Worm (Caenorhabditis elegans) whole organism, young adult: Measurements from ENCODE around the gene C36A4.4.
"Not testable (repeated sequence)": the region's sequence is repeated elsewhere in the genome, so short reads cannot be mapped to it uniquely, and the experiment has no call there.

Experiments used
- F22D6.2 ChIP-seq: sonication (generic microtip); optimal IDR thresholded peaks from 2 replicates; lab custom pipeline; 2016; ENCODE audit warnings: mild to moderate bottlenecking, missing genetic modification characterization, missing compliant biosample characterization
- F52B5.7 ChIP-seq: sonication (generic microtip); optimal IDR thresholded peaks from 2 replicates; lab custom pipeline; 2016; ENCODE audit warnings: mild to moderate bottlenecking, missing genetic modification characterization, missing compliant biosample characterization
- F55B11.4 ChIP-seq: sonication (generic microtip); optimal IDR thresholded peaks from 2 replicates; lab custom pipeline; 2016; ENCODE audit warnings: missing compliant biosample characterization, missing genetic modification characterization, borderline replicate concordance; ENCODE audit not compliant: insufficient read depth
- K11D2.4 ChIP-seq: fragments of 200-800 bp; sonication (Bioruptor generic); IDR thresholded peaks from 2 replicates; pipeline ENCODE4 v1.3.6; 2022; ENCODE audit warnings: missing genetic modification reagents, missing genetic modification characterization, missing compliant biosample characterization
- ZK185.1 ChIP-seq: sonication (generic microtip); optimal IDR thresholded peaks from 2 replicates; lab custom pipeline; 2016; ENCODE audit warnings: mild to moderate bottlenecking, missing genetic modification characterization, missing compliant biosample characterization; ENCODE audit not compliant: poor library complexity, severe bottlenecking
- akir-1 ChIP-seq: fragments of 200-800 bp; sonication (Bioruptor generic); optimal IDR thresholded peaks from 2 replicates; lab custom pipeline; 2018; ENCODE audit warnings: mild to moderate bottlenecking, missing genetic modification characterization, moderate library complexity, missing compliant biosample characterization
- aptf-2 ChIP-seq: fragments of 200-800 bp; sonication (Bioruptor generic); conservative IDR thresholded peaks from 2 replicates; pipeline ENCODE4 v1.3.6; 2022; ENCODE audit warnings: missing genetic modification reagents, missing genetic modification characterization, missing compliant biosample characterization
- attf-3 ChIP-seq: fragments of 200-800 bp; sonication (Bioruptor generic); conservative IDR thresholded peaks from 2 replicates; pipeline ENCODE4 v1.3.6; 2022; ENCODE audit warnings: missing genetic modification reagents, missing genetic modification characterization, missing compliant biosample characterization
- attf-5 ChIP-seq: fragments of 200-800 bp; sonication (Bioruptor generic); optimal IDR thresholded peaks from 2 replicates; lab custom pipeline; 2018; ENCODE audit warnings: mild to moderate bottlenecking, missing genetic modification characterization, missing compliant biosample characterization
- bed-1 ChIP-seq: fragments of 200-800 bp; sonication (Bioruptor generic); IDR thresholded peaks from 2 replicates; pipeline ENCODE4 v1.3.6; 2022; ENCODE audit warnings: missing genetic modification reagents, missing genetic modification characterization, missing compliant biosample characterization
- cebp-1 ChIP-seq, 2 experiments: fragments of 200-800 bp in 1 of 2; sonication (Bioruptor generic) in 1 of 2; sonication (generic microtip) in 1 of 2; IDR thresholded peaks in 1 of 2; optimal IDR thresholded peaks in 1 of 2; 2 replicates each; pipeline versions ENCODE4 v1.3.6 to Lab custom; 2017 to 2022; ENCODE audit warnings: missing compliant biosample characterization in 2 of 2, missing genetic modification characterization in 2 of 2, mild to moderate bottlenecking in 1 of 2, missing genetic modification reagents in 1 of 2, moderate library complexity in 1 of 2
- cebp-2 ChIP-seq: fragments of 200-800 bp; sonication (Bioruptor generic); IDR thresholded peaks from 2 replicates; pipeline ENCODE4 v1.3.6; 2022; ENCODE audit warnings: missing genetic modification characterization, missing compliant biosample characterization
- ceh-58 ChIP-seq: fragments of 200-800 bp; sonication (Bioruptor generic); IDR thresholded peaks from 2 replicates; pipeline ENCODE4 v1.3.6; 2022; ENCODE audit warnings: missing genetic modification characterization, missing compliant biosample characterization
- ceh-79 ChIP-seq: sonication (generic microtip); optimal IDR thresholded peaks from 2 replicates; lab custom pipeline; 2017; ENCODE audit warnings: mild to moderate bottlenecking, missing genetic modification characterization, missing compliant biosample characterization
- egrh-3 ChIP-seq: fragments of 200-800 bp; sonication (Bioruptor generic); IDR thresholded peaks from 2 replicates; pipeline ENCODE4 v1.3.6; 2022; ENCODE audit warnings: missing genetic modification reagents, missing genetic modification characterization, missing compliant biosample characterization
- hmg-1.2 ChIP-seq: fragments of 200-800 bp; sonication (Bioruptor generic); IDR thresholded peaks from 2 replicates; pipeline ENCODE4 v1.3.6; 2022; ENCODE audit warnings: missing genetic modification reagents, missing genetic modification characterization, missing compliant biosample characterization
- lag-1 ChIP-seq: fragments of 200-800 bp; sonication (Bioruptor generic); IDR thresholded peaks from 2 replicates; pipeline ENCODE4 v1.3.6; 2022; ENCODE audit warnings: missing genetic modification reagents, missing genetic modification characterization, missing compliant biosample characterization
- let-526 ChIP-seq: fragments of 200-800 bp; sonication (Bioruptor generic); IDR thresholded peaks from 2 replicates; pipeline ENCODE4 v1.3.6; 2022; ENCODE audit warnings: missing genetic modification reagents, missing genetic modification characterization, missing compliant biosample characterization
- lin-40 ChIP-seq: sonication (generic microtip); optimal IDR thresholded peaks from 2 replicates; lab custom pipeline; 2016; ENCODE audit warnings: missing genetic modification characterization, mild to moderate bottlenecking, missing compliant biosample characterization, missing genotype, missing genetic modification reagents
- nhr-80 ChIP-seq: sonication (generic microtip); optimal IDR thresholded peaks from 2 replicates; lab custom pipeline; 2016; ENCODE audit warnings: missing genetic modification characterization, missing compliant biosample characterization
- rpc-1 ChIP-seq, 2 experiments: fragments of 150-350 bp in 1 of 2; sonication (generic microtip) in 1 of 2; optimal IDR thresholded peaks; 2 replicates each; lab custom pipeline; 2014 to 2018; ENCODE audit warnings: missing biosample characterization in 1 of 2, missing genetic modification characterization in 1 of 2, missing genetic modification reagents in 1 of 2, missing genotype in 1 of 2
- sea-2 ChIP-seq: fragments of 200-800 bp; sonication (Bioruptor generic); IDR thresholded peaks from 2 replicates; pipeline ENCODE4 v1.3.6; 2022; ENCODE audit warnings: missing genetic modification characterization, missing compliant biosample characterization
- snpc-3.4 ChIP-seq: sonication (generic microtip); optimal IDR thresholded peaks from 2 replicates; lab custom pipeline; 2017; ENCODE audit warnings: missing genetic modification characterization, mild to moderate bottlenecking, missing compliant biosample characterization, antibody characterized with exemption, moderate library complexity, missing genotype, missing genetic modification reagents
- unc-62 ChIP-seq: fragments of 150-350 bp; optimal IDR thresholded peaks from 2 replicates; lab custom pipeline; 2014; ENCODE audit warnings: missing biosample characterization, missing genetic modification reagents, missing genetic modification characterization
- xnd-1 ChIP-seq: sonication (generic microtip); optimal IDR thresholded peaks from 2 replicates; lab custom pipeline; 2016; ENCODE audit warnings: missing genotype, missing genetic modification reagents, missing genetic modification characterization, missing compliant biosample characterization
- zfh-2 ChIP-seq: fragments of 200-800 bp; sonication (Bioruptor generic); conservative IDR thresholded peaks from 2 replicates; pipeline ENCODE4 v1.3.6; 2022; ENCODE audit warnings: missing genetic modification reagents, missing genetic modification characterization, missing compliant biosample characterization

Gene C36A4.4

DNA sequence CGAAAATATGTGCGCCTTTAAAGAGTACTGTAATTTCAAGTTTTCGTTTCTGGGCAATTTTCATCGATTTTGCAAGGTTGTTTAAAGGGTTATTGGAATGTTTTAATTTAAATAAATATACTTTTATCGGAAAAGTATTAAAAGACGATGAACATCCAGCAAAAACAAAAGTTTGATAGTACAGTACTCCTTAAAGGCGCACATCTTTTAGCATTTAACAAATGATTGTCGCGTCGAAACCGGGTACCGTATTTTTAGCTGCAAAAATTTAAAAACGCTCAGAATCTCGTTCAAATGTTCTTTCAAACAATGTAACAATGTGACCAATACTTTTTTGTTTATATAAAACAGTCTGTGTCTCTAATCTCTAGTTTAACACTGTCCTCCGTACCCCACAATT lies 3.1 kb downstream of the C36A4.4 start, which contains the start of gene C36A4.11:
C36A4.11 (plus strand) TSS at position 301 of the 400 bp plus-strand sequence.
- not testable (repeated sequence) for TF ChIP-seq xnd-1 (tag; lab: Kevin White, UChicago); zfh-2 (GFP tag; lab: Robert Waterston, UW); ceh-79 (tag; lab: Kevin White, UChicago)

DNA sequence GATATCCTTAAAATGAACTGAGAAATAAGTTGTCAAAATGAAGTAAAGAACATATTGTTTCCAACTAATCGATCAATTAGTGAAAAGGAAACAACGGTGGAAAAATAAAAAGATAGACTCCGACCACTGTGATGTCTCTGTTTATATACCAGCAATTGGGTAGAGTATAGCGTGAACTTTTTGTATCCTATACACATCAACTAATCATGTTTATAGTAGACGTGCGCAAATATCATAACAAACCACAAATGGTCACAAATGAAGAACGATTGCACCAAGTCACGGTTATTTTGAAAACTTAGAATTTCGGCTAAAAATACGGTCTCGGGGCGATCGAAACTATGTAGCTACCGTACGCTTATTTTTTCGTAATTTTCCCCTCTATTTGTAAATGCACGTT lies 3.8 kb downstream of the C36A4.4 start, which contains the start of gene cyp-25A3:
cyp-25A3 (minus strand) TSS at position 101 of the 400 bp plus-strand sequence.
- no peak for TF ChIP-seq aptf-2 (GFP tag; lab: Robert Waterston, UW)
- no peak for TF ChIP-seq rpc-1 (optimal IDR thresholded peaks at IDR 0.05; lab: Kevin White, UChicago)
- TF ChIP-seq rpc-1 (tag; optimal IDR thresholded peaks at IDR 0.05; lab: Kevin White, UChicago): no peak
- TF ChIP-seq egrh-3: no peak

DNA sequence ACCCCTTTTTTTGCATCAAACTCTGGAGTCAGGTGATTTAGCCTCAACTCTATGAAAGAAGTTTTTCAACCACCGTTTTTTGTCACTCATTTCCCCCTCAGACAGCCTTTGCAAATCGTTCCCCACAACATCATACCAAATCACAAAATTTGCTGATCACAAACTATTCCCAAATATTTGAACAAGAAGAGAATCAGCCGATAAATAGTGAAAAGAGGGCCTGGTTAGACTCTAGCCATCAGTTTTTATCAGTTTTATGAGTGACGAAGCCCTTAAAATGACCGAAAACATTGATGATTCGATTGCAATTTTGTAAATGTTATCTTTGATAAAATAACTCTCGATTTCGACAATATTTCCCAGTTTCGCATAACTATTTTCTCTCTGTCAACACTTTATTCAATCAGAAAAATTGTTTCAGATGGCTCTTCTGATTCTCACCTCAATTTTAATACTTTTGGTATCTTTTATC lies 8.6 kb downstream of the C36A4.4 start, which contains the start of gene cyp-25A2:
cyp-25A2 (plus strand) TSS at position 422 of the 472 bp plus-strand sequence.
- TF ChIP-seq nhr-80 (tag; lab: Kevin White, UChicago): peak; percentile 78
- TF ChIP-seq ceh-58 (GFP tag; lab: Robert Waterston, UW): no peak

DNA sequence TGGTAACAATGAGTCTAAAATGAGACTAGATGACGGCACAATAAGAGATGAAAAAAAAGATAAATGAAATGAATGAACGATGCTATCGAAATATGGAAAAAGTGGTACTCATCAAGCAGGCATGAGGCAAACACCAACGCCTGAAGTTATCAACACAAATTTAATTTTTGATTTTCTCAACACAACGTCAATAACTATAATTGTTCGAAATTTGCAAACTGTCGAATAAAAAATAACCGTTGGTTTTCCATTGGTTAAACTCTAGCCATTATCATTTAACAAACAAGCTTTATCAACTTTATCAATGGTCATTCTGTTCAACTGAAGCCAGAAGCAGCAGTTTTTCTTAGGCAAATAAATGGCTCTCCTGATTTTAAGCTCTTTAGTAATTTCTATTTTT lies 11.1 kb downstream of the C36A4.4 start, which contains the start of gene cyp-25A1:
cyp-25A1 (plus strand) TSS at position 301 of the 400 bp plus-strand sequence.
- TF ChIP-seq attf-5: no peak

DNA sequence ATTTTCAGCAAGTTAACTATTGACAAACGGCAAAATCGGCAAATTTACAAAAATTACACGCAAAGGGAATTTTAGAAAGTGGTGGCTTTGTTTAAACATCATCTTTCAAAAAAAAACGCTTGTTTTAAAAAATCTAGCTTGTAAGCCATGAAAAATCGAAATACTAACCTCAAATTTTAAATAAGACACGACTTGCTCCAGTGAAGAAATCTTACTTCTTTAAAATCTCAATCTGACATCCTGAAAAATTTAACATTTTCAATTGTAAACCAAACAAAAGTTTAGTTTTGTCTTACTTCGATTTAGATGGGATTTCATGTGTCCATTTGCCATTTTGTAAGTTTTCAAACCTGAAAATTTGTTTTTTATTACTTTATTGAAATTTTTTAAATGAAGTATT lies 11.6 kb downstream of the C36A4.4 start:
- no peak for TF ChIP-seq lin-40
- no peak for TF ChIP-seq ZK185.1
- no peak for TF ChIP-seq cebp-1 (GFP tag; IDR thresholded peaks at IDR 0.05; lab: Robert Waterston, UW)
- TF ChIP-seq cebp-1 (tag; optimal IDR thresholded peaks at IDR 0.05; lab: Kevin White, UChicago): no peak
- no peak for TF ChIP-seq cebp-2 (GFP tag; lab: Robert Waterston, UW)
- TF ChIP-seq F22D6.2: no peak
- no peak for TF ChIP-seq F55B11.4 (tag; lab: Kevin White, UChicago)
- no peak for TF ChIP-seq aptf-2 (GFP tag; lab: Robert Waterston, UW)

DNA sequence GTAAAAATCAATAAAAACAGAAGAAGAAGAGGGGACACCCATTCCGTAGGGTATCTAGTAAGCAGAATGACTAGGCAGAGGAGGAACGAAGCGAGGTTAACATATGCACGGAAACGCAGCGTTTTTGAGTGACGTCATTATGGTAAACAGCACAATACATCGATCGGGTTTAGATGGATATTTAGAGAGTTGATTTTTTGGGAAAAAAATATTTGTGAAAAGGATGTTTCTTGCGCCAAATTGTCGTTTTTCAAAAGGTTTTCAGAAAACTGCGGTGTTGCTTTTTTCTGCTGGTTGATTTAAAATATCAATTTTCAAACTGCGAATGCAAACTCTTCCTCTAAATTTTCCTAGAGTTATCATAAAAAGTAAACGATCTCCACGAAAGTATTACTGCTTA lies 12.0 kb downstream of the C36A4.4 start, which contains the start of gene C36A4.10:
C36A4.10 (minus strand) TSS at position 101 of the 400 bp plus-strand sequence.
- no peak for TF ChIP-seq let-526 (GFP tag; lab: Robert Waterston, UW)
- no peak for TF ChIP-seq akir-1
- TF ChIP-seq, all 124 proteins: peak for 0

DNA sequence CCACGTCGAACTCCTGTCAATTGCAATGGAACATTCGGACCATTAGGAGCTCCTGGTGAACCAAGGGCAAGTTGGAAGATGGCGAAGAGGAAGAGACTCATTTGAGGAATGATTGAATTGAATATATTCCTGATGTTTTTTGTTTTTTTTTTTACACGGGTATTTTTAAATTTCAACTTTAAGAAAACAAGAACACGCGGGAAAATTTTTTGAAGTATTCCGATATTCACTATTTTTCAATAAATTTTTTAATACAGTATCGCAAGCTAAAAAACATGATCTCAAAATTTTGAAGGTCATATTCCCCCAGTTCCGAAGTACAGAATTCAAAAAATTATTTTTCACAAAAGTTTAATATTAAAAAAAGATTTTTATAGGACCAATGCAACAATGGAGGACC lies 14.3 kb downstream of the C36A4.4 start, which contains the start of gene cnnm-5:
cnnm-5 (minus strand) TSS at position 101 of the 400 bp plus-strand sequence.
- TF ChIP-seq sea-2 (GFP tag; lab: Robert Waterston, UW) (no peak), K11D2.4 (no peak), bed-1 (GFP tag; lab: Robert Waterston, UW) (no peak), snpc-3.4 (tag; lab: Kevin White, UChicago) (no peak), lag-1 (no peak), unc-62 (no peak)

DNA sequence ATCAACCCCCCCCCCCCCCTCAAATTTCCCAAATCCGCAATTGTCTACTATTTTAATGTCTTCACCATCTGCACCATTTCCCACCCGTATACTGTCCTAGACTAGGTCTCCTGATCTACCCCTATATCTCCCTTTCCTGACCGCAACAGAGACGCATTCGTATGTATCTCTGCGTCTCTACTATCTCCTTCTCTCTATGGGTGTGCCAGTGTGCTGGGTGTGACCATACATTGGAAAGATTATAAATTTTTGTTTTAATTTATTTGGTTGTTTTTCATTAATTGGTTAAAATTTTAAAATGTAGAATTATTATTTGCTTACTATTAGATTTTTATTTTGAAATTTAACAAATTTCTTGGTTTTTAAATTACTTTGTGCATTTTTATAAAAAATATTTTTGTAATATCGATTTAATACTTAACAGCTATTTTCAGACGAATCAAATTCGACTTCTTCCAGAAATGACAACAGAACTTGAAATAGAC lies 21.4 kb downstream of the C36A4.4 start, which contains the start of gene amx-1:
amx-1 (plus strand) TSS at position 435 of the 485 bp plus-strand sequence.
- TF ChIP-seq hmg-1.2 (GFP tag; lab: Robert Waterston, UW): peak; percentile 59; the same call in 1 of the 2 replicates
- no peak for TF ChIP-seq attf-3 (GFP tag; lab: Robert Waterston, UW)
- no peak for TF ChIP-seq F52B5.7 (tag; lab: Kevin White, UChicago)
